Worm (Caenorhabditis elegans) whole organism, dauer: ENCODE measurements around the gene rbm-26.

Experiments used
- unc-62 ChIP-seq: sonication (generic microtip); optimal IDR thresholded peaks from 2 replicates; lab custom pipeline; 2017; ENCODE audit warnings: missing biosample characterization, missing genetic modification reagents, missing genetic modification characterization

Gene rbm-26

DNA sequence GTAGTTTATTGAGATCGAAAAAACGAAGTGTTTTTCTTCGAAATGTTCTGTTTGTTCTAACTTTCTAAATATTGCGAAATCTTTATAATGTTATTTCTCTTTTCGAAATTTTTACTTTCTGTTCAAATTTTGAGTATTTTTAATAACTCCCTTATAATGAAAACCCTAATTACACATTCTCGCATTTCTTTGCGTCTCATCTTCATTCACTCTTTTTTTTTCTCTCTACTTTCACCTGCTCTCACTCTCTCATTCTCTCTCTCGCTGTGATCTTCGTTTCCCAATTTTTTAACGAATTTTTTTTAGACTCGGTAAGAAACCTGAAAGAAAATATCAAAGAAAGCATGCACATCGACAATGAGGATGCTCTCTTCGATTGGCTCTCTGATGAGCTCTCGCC is at the start of gene rbm-26:
Gene rbm-26, plus strand, starts transcription at position 301 of the 400 bp plus-strand sequence.
- TF ChIP-seq unc-62 (GFP tag; lab: Kevin White, UChicago) = no peak

DNA sequence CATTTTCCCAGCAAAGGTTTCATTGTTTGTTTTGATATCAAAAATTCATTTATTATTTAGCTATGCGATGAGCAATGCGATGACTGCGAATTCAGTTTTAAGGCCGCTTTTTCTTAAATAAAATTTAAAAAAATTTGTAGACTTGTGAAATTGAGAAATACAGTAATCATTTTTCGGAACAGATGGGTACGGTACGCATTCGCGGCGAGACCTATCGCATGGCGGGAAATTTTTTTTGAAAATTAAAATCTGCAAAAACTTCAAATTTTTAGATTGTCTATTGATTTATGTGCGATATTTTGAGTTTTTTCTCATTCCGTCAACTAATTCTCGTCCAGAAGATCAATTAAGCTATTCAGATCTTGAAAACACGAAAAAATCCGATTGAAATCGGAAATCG is 47.8 kb upstream of the rbm-26 start:
- TF ChIP-seq unc-62 (GFP tag; lab: Kevin White, UChicago) = no peak

DNA sequence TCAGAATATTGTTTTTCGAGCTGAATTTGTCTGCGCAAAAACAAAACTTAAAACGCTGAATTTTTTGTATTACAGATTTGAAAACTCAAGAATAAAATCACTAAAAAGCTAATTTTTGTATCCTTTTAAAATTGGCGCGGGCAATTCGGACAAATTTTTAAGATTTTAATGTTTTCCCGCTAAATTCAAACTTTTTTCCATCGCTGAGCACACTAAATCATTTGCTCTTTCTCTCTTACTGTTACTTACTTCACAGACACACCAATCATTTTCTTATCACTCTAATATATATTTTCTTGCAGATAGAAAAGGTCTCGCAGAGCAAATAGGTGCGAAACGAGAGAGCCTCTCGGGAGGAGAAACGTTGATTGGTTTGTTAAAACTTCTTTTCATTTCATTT is 47.4 kb upstream of the rbm-26 start, which contains the start of gene par-3:
Gene par-3, plus strand, starts transcription at position 301 of the 400 bp plus-strand sequence.
- TF ChIP-seq unc-62 (GFP tag; lab: Kevin White, UChicago) = no peak

DNA sequence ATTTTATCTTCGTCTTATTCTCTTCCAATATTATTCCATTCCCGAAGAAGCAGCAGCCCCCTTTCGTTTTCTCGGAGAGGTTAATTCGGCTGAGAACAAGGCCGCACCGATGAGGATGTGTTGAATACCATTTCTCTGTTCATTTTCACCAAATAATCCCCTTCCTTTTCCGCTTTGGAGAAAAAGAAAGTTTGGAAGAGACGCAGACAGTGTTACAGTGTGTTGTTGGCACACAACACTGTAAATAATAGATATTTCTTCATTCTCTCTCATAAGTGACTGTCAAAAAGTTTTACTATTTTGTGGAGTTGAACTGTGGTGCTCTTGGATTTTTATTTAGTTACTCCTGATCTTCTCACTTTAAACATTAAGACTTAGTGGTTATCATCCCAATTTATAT is 46.1 kb upstream of the rbm-26 start:
- no peak for TF ChIP-seq unc-62 (GFP tag; lab: Kevin White, UChicago)

DNA sequence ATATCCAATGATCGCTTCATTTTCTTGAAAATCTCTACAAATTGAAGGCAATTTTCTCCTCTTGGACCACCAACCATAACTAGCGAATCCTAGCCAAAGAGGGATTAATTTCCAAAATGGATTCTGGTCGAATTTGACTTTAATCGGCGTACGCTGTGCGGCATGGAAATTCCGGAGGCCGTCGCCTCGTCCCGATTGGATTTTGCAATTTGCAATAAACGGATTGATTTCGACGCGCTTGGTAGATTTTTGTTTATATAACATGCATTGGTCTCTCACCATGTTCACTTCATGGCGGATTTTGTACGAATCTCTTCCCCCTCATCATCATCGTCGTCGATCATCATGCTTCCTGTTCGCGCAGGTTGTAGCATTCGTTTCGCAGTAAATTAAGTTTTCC is 45.6 kb upstream of the rbm-26 start:
- no peak for TF ChIP-seq unc-62 (GFP tag; lab: Kevin White, UChicago)

DNA sequence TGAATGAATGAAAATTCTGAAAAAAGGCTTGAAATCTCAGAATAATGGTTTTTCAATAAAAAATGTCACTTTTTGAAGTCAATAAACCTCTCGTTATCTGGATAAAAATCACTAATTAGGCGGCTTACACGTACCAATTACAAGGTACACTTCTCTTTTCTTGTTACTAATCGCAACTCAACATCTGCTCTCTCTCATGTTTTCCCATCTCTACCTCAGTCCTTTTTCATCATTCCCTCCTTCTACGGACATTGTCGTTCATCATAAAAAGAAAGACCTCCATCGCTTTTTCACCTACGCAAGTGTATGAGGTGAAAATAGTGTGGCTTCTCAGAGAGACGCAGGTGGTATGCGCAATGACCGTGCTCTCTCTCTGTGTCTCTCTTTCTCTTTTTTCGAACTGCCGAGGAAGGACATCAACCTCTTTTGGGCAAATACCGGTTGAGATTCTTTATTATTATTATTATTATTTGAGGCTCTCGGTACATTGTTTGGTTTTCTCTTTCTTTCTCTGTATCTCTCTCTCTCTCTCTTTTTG is 43.3 kb upstream of the rbm-26 start:
- no peak for TF ChIP-seq unc-62 (GFP tag; lab: Kevin White, UChicago)

DNA sequence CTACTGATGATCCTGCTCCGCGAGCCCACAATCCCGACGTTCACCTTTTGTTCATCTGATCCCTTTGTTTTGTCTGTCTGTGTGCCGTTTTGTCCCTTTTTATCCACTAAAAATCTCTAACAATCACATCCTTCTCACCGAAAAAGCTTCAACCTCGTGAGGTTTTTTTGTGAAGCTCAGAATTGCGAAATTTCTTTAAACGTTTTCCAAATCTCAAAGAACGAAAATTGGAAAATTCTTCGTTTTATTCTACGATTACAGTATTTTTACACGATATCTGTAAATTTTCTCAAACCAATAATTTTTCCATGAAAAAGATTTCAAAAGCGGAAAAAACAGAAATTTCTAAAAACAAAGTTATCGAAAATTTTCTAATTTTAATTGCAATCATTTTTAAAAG is 37.1 kb upstream of the rbm-26 start:
- no peak for TF ChIP-seq unc-62 (GFP tag; lab: Kevin White, UChicago)

DNA sequence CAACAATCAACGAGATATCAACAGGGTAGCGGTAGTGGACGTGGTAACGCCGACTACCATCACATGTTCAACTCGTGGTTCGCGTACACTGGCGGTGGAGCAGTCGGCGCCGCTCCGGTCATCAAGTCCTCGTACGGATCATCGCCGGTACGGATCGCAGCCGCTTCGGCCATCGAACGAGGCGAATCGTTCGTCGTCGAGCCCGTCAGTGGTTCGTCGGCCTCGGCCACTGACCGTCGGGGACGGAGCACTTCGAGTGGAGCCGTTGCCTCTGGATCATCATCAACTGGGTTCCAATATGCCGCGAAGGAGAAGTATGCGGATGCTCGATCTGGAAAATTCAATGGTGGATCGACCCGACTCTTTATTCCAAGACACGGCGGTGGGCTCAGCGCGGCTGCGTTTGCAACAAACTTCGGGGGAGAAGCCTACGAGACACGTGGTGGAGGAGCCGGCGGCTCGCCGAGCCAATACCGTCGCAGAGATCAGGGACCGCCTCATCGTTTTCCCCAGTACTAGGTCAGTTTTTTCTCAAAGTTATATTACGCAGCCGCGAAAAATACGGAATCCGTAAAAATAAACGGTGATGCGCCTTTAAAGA is 35.9 kb upstream of the rbm-26 start:
- TF ChIP-seq unc-62 (GFP tag; lab: Kevin White, UChicago) = no peak

DNA sequence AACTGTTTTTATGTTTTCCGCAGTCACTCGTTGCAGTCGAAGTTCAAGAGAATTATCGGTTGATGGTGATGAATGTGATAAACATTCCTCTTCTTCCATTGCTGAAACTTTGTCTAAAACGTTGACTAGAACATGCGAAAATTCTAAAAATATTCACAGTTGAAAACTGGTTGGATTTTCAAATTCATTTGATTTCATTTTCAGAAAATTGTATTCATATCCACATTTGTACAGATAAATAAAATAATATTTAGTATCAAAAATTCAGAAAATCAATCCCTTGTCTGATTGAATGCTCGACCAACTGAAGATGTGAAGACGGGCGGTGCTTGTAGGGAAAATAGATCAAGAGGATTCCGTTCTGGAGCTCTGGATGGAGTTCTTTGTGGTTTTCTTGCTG is 33.6 kb upstream of the rbm-26 start, which contains the start of gene F54E7.9:
Gene F54E7.9, minus strand, starts transcription at position 101 of the 400 bp plus-strand sequence.
- no peak for TF ChIP-seq unc-62 (GFP tag; lab: Kevin White, UChicago)

DNA sequence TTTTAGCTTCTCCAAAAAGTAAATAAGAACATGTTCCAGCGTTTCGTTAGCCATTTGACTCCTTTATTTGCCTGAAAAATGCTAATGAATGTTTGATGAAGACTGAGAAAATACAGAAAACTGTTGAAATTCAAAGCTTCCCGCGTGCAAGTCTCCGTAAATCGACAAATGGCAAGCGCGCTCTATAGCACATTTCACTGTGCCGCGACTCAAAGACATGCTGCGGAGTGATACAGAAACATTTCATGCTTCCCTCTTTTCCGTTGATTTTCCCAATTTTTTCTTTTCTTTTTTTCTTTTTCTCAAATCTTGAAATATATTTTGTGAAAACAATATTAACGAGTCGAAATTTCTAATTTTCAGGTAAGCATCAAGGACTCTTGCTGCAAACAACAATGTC is 32.4 kb upstream of the rbm-26 start, which contains the start of the genes ska-3 and rps-12:
Gene ska-3, minus strand, starts transcription at position 71 of the 400 bp plus-strand sequence.
Gene rps-12, plus strand, starts transcription at position 364 of the 400 bp plus-strand sequence.
- TF ChIP-seq unc-62 (GFP tag; lab: Kevin White, UChicago) = no peak

DNA sequence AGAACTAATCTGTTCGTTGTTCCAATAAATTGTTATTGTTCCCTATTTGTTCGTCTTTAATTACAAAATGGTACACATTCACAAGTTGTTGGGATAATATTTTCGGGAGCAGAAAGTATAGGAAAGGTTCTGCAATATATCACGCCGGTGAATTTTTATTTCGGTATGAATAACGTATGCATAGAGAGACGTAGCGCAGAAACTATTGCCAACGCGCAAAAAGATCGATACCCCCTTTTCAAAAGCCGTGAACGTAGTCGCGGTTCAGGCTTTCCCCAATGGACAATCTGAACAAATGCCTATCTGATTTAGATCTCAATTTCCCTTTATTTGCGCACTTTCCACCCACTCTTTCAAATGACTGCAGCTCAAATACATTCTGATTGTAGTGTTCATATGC is 31.2 kb upstream of the rbm-26 start, which contains the start of gene pst-2:
Gene pst-2, plus strand, starts transcription at position 293 of the 400 bp plus-strand sequence.
- TF ChIP-seq unc-62 (GFP tag; lab: Kevin White, UChicago) = no peak

DNA sequence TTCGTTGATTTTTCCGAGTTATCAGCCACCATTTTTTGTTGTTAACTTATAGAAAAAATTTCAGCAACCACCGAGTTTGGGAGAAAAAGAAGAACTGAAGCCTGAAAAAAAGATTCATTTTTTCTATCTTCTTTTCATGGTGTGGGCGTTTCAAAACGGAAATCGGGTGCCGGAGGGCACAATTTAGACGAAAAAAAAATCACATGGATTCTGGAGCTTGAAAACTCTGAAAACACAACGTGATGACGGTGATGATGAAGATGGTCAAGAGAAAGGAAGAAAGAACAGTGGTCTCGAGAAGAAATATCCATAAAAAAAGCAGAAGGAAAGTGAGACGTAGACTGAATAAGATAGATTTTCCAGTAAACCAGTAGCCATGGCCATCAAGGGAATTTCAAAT is 27.3 kb upstream of the rbm-26 start, which contains the start of gene rcan-1:
Gene rcan-1, minus strand, starts transcription at position 101 of the 400 bp plus-strand sequence.
- no peak for TF ChIP-seq unc-62 (GFP tag; lab: Kevin White, UChicago)

DNA sequence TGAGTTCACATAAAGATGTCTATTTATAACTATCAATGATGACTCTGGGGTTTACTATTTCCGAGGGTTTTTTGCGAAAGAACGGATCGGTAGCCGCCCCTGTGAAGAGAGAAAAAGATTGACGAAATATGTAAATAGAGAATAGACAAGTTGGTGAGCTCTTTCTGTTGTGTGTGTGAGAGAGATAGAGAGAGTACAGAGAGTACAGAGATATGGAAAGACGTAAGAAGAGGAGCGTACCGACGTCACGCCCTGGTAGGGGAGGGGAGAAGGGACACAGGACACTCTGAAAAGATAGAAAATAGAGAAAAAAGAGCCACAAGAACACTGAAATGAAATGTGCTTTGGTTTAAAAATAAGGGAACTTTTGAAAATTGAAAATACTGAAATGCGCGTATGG is 23.1 kb upstream of the rbm-26 start:
- TF ChIP-seq unc-62 (GFP tag; lab: Kevin White, UChicago) = no peak

DNA sequence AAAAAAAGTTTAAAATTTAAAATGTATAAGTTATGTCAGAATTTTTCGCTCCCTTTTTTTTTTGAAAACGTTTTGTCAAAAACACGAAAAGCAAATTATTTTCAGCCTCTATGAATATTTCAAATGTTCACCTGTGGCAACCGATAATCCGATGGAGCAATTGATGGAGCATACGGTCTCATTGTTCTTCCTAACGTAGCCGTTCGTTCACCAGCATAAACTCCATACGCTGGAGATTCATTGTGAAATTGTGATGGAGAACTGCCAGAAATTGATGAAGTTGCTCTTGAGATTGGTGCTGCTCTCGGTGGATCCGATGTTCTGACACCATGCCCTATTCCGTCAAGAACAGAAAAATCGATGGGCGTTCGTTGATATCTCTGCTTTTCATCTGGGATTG is 19.5 kb upstream of the rbm-26 start:
- no peak for TF ChIP-seq unc-62 (GFP tag; lab: Kevin White, UChicago)

DNA sequence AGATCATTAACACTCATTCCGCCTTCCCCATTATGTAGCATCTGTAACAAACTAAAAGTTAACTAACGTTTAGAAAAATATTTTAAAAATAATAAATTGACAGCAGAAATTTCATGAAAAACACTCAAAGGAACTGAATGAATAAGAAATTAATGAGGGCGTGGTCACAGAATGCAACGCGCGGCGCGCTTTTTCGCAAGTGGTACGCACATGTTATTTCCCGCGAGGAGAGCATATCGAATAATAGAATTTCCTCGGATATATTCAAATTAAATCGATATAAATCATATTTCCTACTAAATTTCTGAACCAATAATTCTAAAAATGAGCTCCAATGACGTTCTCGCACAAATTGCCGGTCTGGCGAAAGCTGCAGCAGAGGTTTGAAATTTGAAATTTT is 18.7 kb upstream of the rbm-26 start, which contains the start of the genes abi-1 and arle-14:
Gene abi-1, minus strand, starts transcription at position 51 of the 400 bp plus-strand sequence.
Gene arle-14, plus strand, starts transcription at position 217 of the 400 bp plus-strand sequence.
- TF ChIP-seq unc-62 (GFP tag; lab: Kevin White, UChicago) = no peak

DNA sequence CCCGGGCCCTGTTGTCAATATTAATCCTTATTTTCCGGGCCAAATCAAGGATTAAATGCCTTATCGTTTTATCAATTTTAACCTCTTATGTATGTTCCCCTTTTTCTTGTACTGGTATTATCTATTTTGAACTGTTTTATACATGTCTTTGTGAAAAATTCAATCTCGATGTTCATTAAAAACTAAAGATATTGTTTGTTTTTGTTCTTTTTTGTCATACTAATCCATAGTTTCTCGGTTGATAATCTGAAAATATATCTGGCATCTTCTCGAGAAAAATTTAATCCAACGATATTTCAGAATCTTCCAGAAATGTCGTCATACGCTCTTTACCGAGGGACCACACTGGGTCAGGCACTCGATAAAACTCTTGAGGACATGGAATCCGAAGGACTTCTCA is 17.6 kb upstream of the rbm-26 start, which contains the start of gene B0336.13:
Gene B0336.13, plus strand, starts transcription at position 301 of the 400 bp plus-strand sequence.
- no peak for TF ChIP-seq unc-62 (GFP tag; lab: Kevin White, UChicago)

DNA sequence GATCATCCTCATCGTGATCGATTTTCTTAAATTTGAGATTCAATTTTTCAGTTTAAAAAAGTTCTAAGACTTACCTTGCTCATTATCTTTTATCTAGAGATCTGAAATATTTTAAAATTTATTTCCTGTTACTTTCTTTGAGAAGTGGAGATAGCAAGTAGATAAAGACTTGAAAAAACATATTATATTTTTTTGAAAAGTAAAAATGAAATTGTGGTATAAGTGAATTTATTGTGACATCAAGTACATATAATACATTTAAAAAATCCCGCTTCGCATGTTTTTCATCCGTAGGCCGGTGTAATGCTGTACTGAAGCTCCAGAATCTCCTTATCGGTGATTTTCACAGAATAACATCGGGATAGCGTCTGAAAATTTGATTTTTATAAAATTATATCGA is 14.1 kb upstream of the rbm-26 start, which contains the start of gene B0336.7:
Gene B0336.7, minus strand, starts transcription at position 101 of the 400 bp plus-strand sequence.
- TF ChIP-seq unc-62 (GFP tag; lab: Kevin White, UChicago) = no peak
